In genomic region chr3R:16558623-16559155, dm6 we compare ENCODE assay signal across 1 fruit fly cellular context.
TF ChIP-seq lines count a peak whose summit lies in the region.

No protein-coding gene starts in this region.

TF ChIP-seq in whole organism, embryonic, 481 proteins besides CTCF, POLR2A, EP300 and RAD21 (continued from another document):
- TF ChIP-seq CG14441 (GFP tag; IDR thresholded peaks at IDR 0.05; lab: Robert Waterston, UW) = peak; percentile 67
- peak; percentile 4 for TF ChIP-seq cwo (GFP tag; optimal IDR thresholded peaks at IDR 0.05; lab: Kevin White, UChicago)
- TF ChIP-seq Gug (GFP tag; IDR thresholded peaks at IDR 0.05; lab: Robert Waterston, UW) = no peak
- TF ChIP-seq row (GFP tag; IDR thresholded peaks at IDR 0.05; lab: Robert Waterston, UW) = peak; percentile 66
- no peak for TF ChIP-seq maf-S (GFP tag; optimal IDR thresholded peaks at IDR 0.05; lab: Kevin White, UChicago)
- TF ChIP-seq pita (GFP tag; optimal IDR thresholded peaks at IDR 0.05; lab: Kevin White, UChicago) = no peak
- peak; percentile 87 for TF ChIP-seq D19A (tag; optimal IDR thresholded peaks at IDR 0.05; lab: Kevin White, UChicago)
- no peak for TF ChIP-seq tup (GFP tag; optimal IDR thresholded peaks at IDR 0.05; lab: Kevin White, UChicago)
- no peak for TF ChIP-seq Ada2b (GFP tag; IDR thresholded peaks at IDR 0.05; lab: Robert Waterston, UW)
- peak; percentile 41; the same call in 1 of the 2 replicates for TF ChIP-seq CG9932 (GFP tag; IDR thresholded peaks at IDR 0.05; lab: Robert Waterston, UW)
- TF ChIP-seq chinmo (GFP tag; IDR thresholded peaks at IDR 0.05; lab: Robert Waterston, UW; ENCODE audit: partially characterized antibody) = 0 out of 4 replicates have a peak, but pooled peaks have one; percentile 43
- TF ChIP-seq tgo (GFP tag; IDR thresholded peaks at IDR 0.05; lab: Robert Waterston, UW) = no peak; the same call in 2 of the 3 replicates
- no peak for TF ChIP-seq Fer2 (tag; optimal IDR thresholded peaks at IDR 0.05; lab: Kevin White, UChicago)
- no peak for TF ChIP-seq CG6654 (GFP tag; optimal IDR thresholded peaks at IDR 0.05; lab: Kevin White, UChicago)
- TF ChIP-seq CG9817 (tag; optimal IDR thresholded peaks at IDR 0.05; lab: Kevin White, UChicago) = peak; percentile 2
- TF ChIP-seq unc-4 (GFP tag; IDR thresholded peaks at IDR 0.05; lab: Robert Waterston, UW; ENCODE audit: partially characterized antibody) = no peak
- TF ChIP-seq Blimp-1 (GFP tag; optimal IDR thresholded peaks at IDR 0.05; lab: Kevin White, UChicago) = peak; percentile 2
- peak; percentile 45 for TF ChIP-seq CG2120 (GFP tag; optimal IDR thresholded peaks at IDR 0.05; lab: Kevin White, UChicago)
- peak; percentile 11 for TF ChIP-seq Abd-B (GFP tag; optimal IDR thresholded peaks at IDR 0.05; lab: Kevin White, UChicago)
- peak; percentile 17 for TF ChIP-seq CG12659 (GFP tag; optimal IDR thresholded peaks at IDR 0.05; lab: Kevin White, UChicago)
- no peak for TF ChIP-seq BEAF-32 (GFP tag; optimal IDR thresholded peaks at IDR 0.05; lab: Kevin White, UChicago)
- TF ChIP-seq CG11504 (tag; optimal IDR thresholded peaks at IDR 0.05; lab: Kevin White, UChicago) = peak; percentile 39
- no peak for TF ChIP-seq nau (GFP tag; optimal IDR thresholded peaks at IDR 0.05; lab: Kevin White, UChicago)
- no peak for TF ChIP-seq CG3065 (GFP tag; optimal IDR thresholded peaks at IDR 0.05; lab: Kevin White, UChicago)
- peak; percentile 36; the same call in 1 of the 3 replicates for TF ChIP-seq CG11093 (GFP tag; IDR thresholded peaks at IDR 0.05; lab: Robert Waterston, UW)
- no peak for TF ChIP-seq Dref (GFP tag; IDR thresholded peaks at IDR 0.05; lab: Robert Waterston, UW)
- TF ChIP-seq CG13624 (GFP tag; optimal IDR thresholded peaks at IDR 0.05; lab: Kevin White, UChicago) = no peak
- TF ChIP-seq Fer3 (tag; optimal IDR thresholded peaks at IDR 0.05; lab: Kevin White, UChicago) = peak; percentile 1
- peak; percentile 15 for TF ChIP-seq CG1603 (tag; optimal IDR thresholded peaks at IDR 0.05; lab: Kevin White, UChicago)
- no peak for TF ChIP-seq sc (optimal IDR thresholded peaks at IDR 0.05; lab: Kevin White, UChicago)
- TF ChIP-seq sc (GFP tag; optimal IDR thresholded peaks at IDR 0.05; lab: Kevin White, UChicago) = no peak
- TF ChIP-seq CG2129 (GFP tag; IDR thresholded peaks at IDR 0.05; lab: Robert Waterston, UW; ENCODE audit: partially characterized antibody) = no peak
- no peak for TF ChIP-seq kah (GFP tag; optimal IDR thresholded peaks at IDR 0.05; lab: Kevin White, UChicago)
- no peak for TF ChIP-seq ap (GFP tag; IDR thresholded peaks at IDR 0.05; lab: Robert Waterston, UW)
- TF ChIP-seq gem (tag; optimal IDR thresholded peaks at IDR 0.05; lab: Kevin White, UChicago) = peak; percentile 12
- TF ChIP-seq CG4730 (GFP tag; IDR thresholded peaks at IDR 0.05; lab: Robert Waterston, UW) = 0 out of 2 replicates have a peak, but pooled peaks have one; percentile 19
- peak; percentile 55 for TF ChIP-seq Med (GFP tag; lab: Kevin White, UChicago)
- peak; percentile 66 for TF ChIP-seq CG10147 (GFP tag; optimal IDR thresholded peaks at IDR 0.05; lab: Kevin White, UChicago)
- no peak for TF ChIP-seq Sox100B (GFP tag; optimal IDR thresholded peaks at IDR 0.05; lab: Kevin White, UChicago)
- TF ChIP-seq Doc2 (GFP tag; IDR thresholded peaks at IDR 0.05; lab: Robert Waterston, UW) = no peak
- TF ChIP-seq chif (GFP tag; optimal IDR thresholded peaks at IDR 0.05; lab: Kevin White, UChicago) = no peak
- TF ChIP-seq ab (GFP tag; optimal IDR thresholded peaks at IDR 0.05; lab: Kevin White, UChicago) = no peak
- no peak for TF ChIP-seq yki (optimal IDR thresholded peaks at IDR 0.05; lab: Kevin White, UChicago)
- TF ChIP-seq HmgD (GFP tag; optimal IDR thresholded peaks at IDR 0.05; lab: Kevin White, UChicago) = no peak
- TF ChIP-seq hth (optimal IDR thresholded peaks at IDR 0.05; lab: Kevin White, UChicago) = no peak
- TF ChIP-seq dimm (GFP tag; IDR thresholded peaks at IDR 0.05; lab: Robert Waterston, UW) = no peak
- TF ChIP-seq Aef1 (GFP tag; IDR thresholded peaks at IDR 0.05; lab: Robert Waterston, UW) = peak; percentile 30; the same call in 1 of the 3 replicates
- no peak for TF ChIP-seq CG18619 (GFP tag; optimal IDR thresholded peaks at IDR 0.05; lab: Kevin White, UChicago)
- no peak for TF ChIP-seq sens-2 (GFP tag; IDR thresholded peaks at IDR 0.05; lab: Robert Waterston, UW)
- no peak for TF ChIP-seq trem (tag; optimal IDR thresholded peaks at IDR 0.05; lab: Kevin White, UChicago)
- TF ChIP-seq CG3847 (GFP tag; IDR thresholded peaks at IDR 0.05; lab: Robert Waterston, UW) = peak; percentile 44
- peak; percentile 40 for TF ChIP-seq sens (GFP tag; lab: Kevin White, UChicago)
- TF ChIP-seq Adf1 (GFP tag; IDR thresholded peaks at IDR 0.05; lab: Robert Waterston, UW) = no peak
- TF ChIP-seq CG31224 (GFP tag; IDR thresholded peaks at IDR 0.05; lab: Robert Waterston, UW) = no peak
- peak; percentile 13 for TF ChIP-seq CG7839 (tag; optimal IDR thresholded peaks at IDR 0.05; lab: Kevin White, UChicago)
- peak; percentile 67 for TF ChIP-seq slbo (GFP tag; IDR thresholded peaks at IDR 0.05; lab: Robert Waterston, UW)
- TF ChIP-seq CG4328 (GFP tag; optimal IDR thresholded peaks at IDR 0.05; lab: Kevin White, UChicago) = no peak
- TF ChIP-seq disco-r (GFP tag; optimal IDR thresholded peaks at IDR 0.05; lab: Kevin White, UChicago) = no peak
- peak; percentile 51; the same call in 1 of the 3 replicates for TF ChIP-seq dysf (GFP tag; IDR thresholded peaks at IDR 0.05; lab: Robert Waterston, UW)
- no peak for TF ChIP-seq gcm2 (GFP tag; optimal IDR thresholded peaks at IDR 0.05; lab: Kevin White, UChicago)
- TF ChIP-seq Sox102F (GFP tag; optimal IDR thresholded peaks at IDR 0.05; lab: Kevin White, UChicago) = peak; percentile 24
- TF ChIP-seq grn (GFP tag; optimal IDR thresholded peaks at IDR 0.05; lab: Kevin White, UChicago) = no peak
- TF ChIP-seq grau (tag; optimal IDR thresholded peaks at IDR 0.05; lab: Kevin White, UChicago) = peak; percentile 6
- TF ChIP-seq Ets65A (GFP tag; lab: Kevin White, UChicago) = peak; percentile 34
- TF ChIP-seq tna (GFP tag; IDR thresholded peaks at IDR 0.05; lab: Robert Waterston, UW; ENCODE audit: partially characterized antibody) = no peak
- TF ChIP-seq Atf6 (GFP tag; IDR thresholded peaks at IDR 0.05; lab: Robert Waterston, UW) = peak; percentile 16; the same call in 1 of the 2 replicates
- TF ChIP-seq CG15514 (GFP tag; optimal IDR thresholded peaks at IDR 0.05; lab: Kevin White, UChicago) = peak; percentile 49
- TF ChIP-seq HLH54F (GFP tag; optimal IDR thresholded peaks at IDR 0.05; lab: Kevin White, UChicago) = no peak
- no peak for TF ChIP-seq Vsx1 (GFP tag; optimal IDR thresholded peaks at IDR 0.05; lab: Kevin White, UChicago)
- TF ChIP-seq cg (GFP tag; optimal IDR thresholded peaks at IDR 0.05; lab: Kevin White, UChicago) = no peak
- peak; percentile 67 for TF ChIP-seq CG11456 (GFP tag; IDR thresholded peaks at IDR 0.05; lab: Robert Waterston, UW)
- peak; percentile 38; the same call in 1 of the 2 replicates for TF ChIP-seq lmd (GFP tag; IDR thresholded peaks at IDR 0.05; lab: Robert Waterston, UW)
- no peak for TF ChIP-seq cad (GFP tag; optimal IDR thresholded peaks at IDR 0.05; lab: Kevin White, UChicago)
- no peak for TF ChIP-seq CG8290 (GFP tag; optimal IDR thresholded peaks at IDR 0.05; lab: Kevin White, UChicago)
- peak in 1 of 2 experiments; percentile 58 for TF ChIP-seq CG8290 (tag; optimal IDR thresholded peaks at IDR 0.05; lab: Kevin White, UChicago)
- peak; percentile 62 for TF ChIP-seq CG12769 (tag; optimal IDR thresholded peaks at IDR 0.05; lab: Kevin White, UChicago)
- no peak for TF ChIP-seq sr (GFP tag; IDR thresholded peaks at IDR 0.05; lab: Robert Waterston, UW)
- TF ChIP-seq CoRest (tag; optimal IDR thresholded peaks at IDR 0.05; lab: Kevin White, UChicago) = peak; percentile 3
- peak; percentile 67 for TF ChIP-seq Rfx (GFP tag; IDR thresholded peaks at IDR 0.05; lab: Robert Waterston, UW)
- no peak for TF ChIP-seq Stat92E (GFP tag; optimal IDR thresholded peaks at IDR 0.05; lab: Kevin White, UChicago)
- peak; percentile 43 for TF ChIP-seq MTF-1 (GFP tag; optimal IDR thresholded peaks at IDR 0.05; lab: Kevin White, UChicago; ENCODE audit: borderline replicate concordance)
- 0 out of 2 replicates have a peak, but pooled peaks have one; percentile 7 for TF ChIP-seq CG7372 (GFP tag; IDR thresholded peaks at IDR 0.05; lab: Robert Waterston, UW)
- TF ChIP-seq CG17912 (GFP tag; optimal IDR thresholded peaks at IDR 0.05; lab: Kevin White, UChicago) = no peak
- no peak for TF ChIP-seq CG12942 (GFP tag; optimal IDR thresholded peaks at IDR 0.05; lab: Kevin White, UChicago)
- no peak for TF ChIP-seq pnt (GFP tag; optimal IDR thresholded peaks at IDR 0.05; lab: Kevin White, UChicago)
- no peak for TF ChIP-seq NfI (GFP tag; optimal IDR thresholded peaks at IDR 0.05; lab: Kevin White, UChicago)
- TF ChIP-seq CG13894 (tag; optimal IDR thresholded peaks at IDR 0.05; lab: Kevin White, UChicago) = no peak
- peak; percentile 33; the same call in 1 of the 2 replicates for TF ChIP-seq gsb (GFP tag; IDR thresholded peaks at IDR 0.05; lab: Robert Waterston, UW)
- TF ChIP-seq CG8359 (GFP tag; optimal IDR thresholded peaks at IDR 0.05; lab: Kevin White, UChicago; ENCODE audit: borderline replicate concordance) = no peak
- no peak; the same call in 1 of the 2 replicates for TF ChIP-seq Bgb (GFP tag; IDR thresholded peaks at IDR 0.05; lab: Robert Waterston, UW; ENCODE audit: partially characterized antibody)
- TF ChIP-seq CG32772 (GFP tag; IDR thresholded peaks at IDR 0.05; lab: Robert Waterston, UW) = 0 out of 2 replicates have a peak, but pooled peaks have one; percentile 36
- peak; percentile 2 for TF ChIP-seq fd96Cb (tag; optimal IDR thresholded peaks at IDR 0.05; lab: Kevin White, UChicago)
- TF ChIP-seq Dll (GFP tag; IDR thresholded peaks at IDR 0.05; lab: Robert Waterston, UW; ENCODE audit: partially characterized antibody) = no peak
- TF ChIP-seq Taf1 (GFP tag; IDR thresholded peaks at IDR 0.05; lab: Robert Waterston, UW) = no peak
- TF ChIP-seq CG13775 (GFP tag; optimal IDR thresholded peaks at IDR 0.05; lab: Kevin White, UChicago) = no peak
- TF ChIP-seq CG11085 (GFP tag; IDR thresholded peaks at IDR 0.05; lab: Robert Waterston, UW) = no peak
- TF ChIP-seq CG2678 (tag; optimal IDR thresholded peaks at IDR 0.05; lab: Kevin White, UChicago) = peak; percentile 43
- no peak for TF ChIP-seq CG15073 (GFP tag; optimal IDR thresholded peaks at IDR 0.05; lab: Kevin White, UChicago)
- no peak for TF ChIP-seq tin (GFP tag; optimal IDR thresholded peaks at IDR 0.05; lab: Kevin White, UChicago)
- no peak for TF ChIP-seq cato (GFP tag; optimal IDR thresholded peaks at IDR 0.05; lab: Kevin White, UChicago; ENCODE audit: borderline replicate concordance)
- peak; percentile 66 for TF ChIP-seq lab (GFP tag; optimal IDR thresholded peaks at IDR 0.05; lab: Kevin White, UChicago)
- TF ChIP-seq CG10366 (GFP tag; IDR thresholded peaks at IDR 0.05; lab: Robert Waterston, UW) = peak; percentile 39; the same call in 1 of the 2 replicates
- no peak for TF ChIP-seq knrl (GFP tag; IDR thresholded peaks at IDR 0.05; lab: Robert Waterston, UW; ENCODE audit: partially characterized antibody)
- TF ChIP-seq sisA (GFP tag; IDR thresholded peaks at IDR 0.05; lab: Robert Waterston, UW) = peak; percentile 34
- peak; percentile 12 for TF ChIP-seq ind (GFP tag; optimal IDR thresholded peaks at IDR 0.05; lab: Kevin White, UChicago)
- TF ChIP-seq B-H1 (GFP tag; IDR thresholded peaks at IDR 0.05; lab: Robert Waterston, UW) = no peak
- TF ChIP-seq vvl (GFP tag; IDR thresholded peaks at IDR 0.05; lab: Robert Waterston, UW) = peak; percentile 76
- 0 out of 3 replicates have a peak, but pooled peaks have one; percentile 30 for TF ChIP-seq CG2889 (GFP tag; IDR thresholded peaks at IDR 0.05; lab: Robert Waterston, UW)
- no peak for TF ChIP-seq sob (GFP tag; IDR thresholded peaks at IDR 0.05; lab: Robert Waterston, UW)
- no peak for TF ChIP-seq CG1792 (GFP tag; optimal IDR thresholded peaks at IDR 0.05; lab: Kevin White, UChicago)
- TF ChIP-seq Eip74EF (GFP tag; optimal IDR thresholded peaks at IDR 0.05; lab: Kevin White, UChicago) = peak in 1 of 2 experiments; percentile 5
- TF ChIP-seq CG11560 (tag; IDR thresholded peaks at IDR 0.05; lab: Robert Waterston, UW) = no peak
- no peak for TF ChIP-seq CG7556 (GFP tag; optimal IDR thresholded peaks at IDR 0.05; lab: Kevin White, UChicago)
- TF ChIP-seq nom (GFP tag; optimal IDR thresholded peaks at IDR 0.05; lab: Kevin White, UChicago) = no peak
- TF ChIP-seq CG6813 (GFP tag; optimal IDR thresholded peaks at IDR 0.05; lab: Kevin White, UChicago) = no peak
- peak; percentile 57 for TF ChIP-seq Ptx1 (GFP tag; IDR thresholded peaks at IDR 0.05; lab: Robert Waterston, UW)
- TF ChIP-seq NFAT (GFP tag; IDR thresholded peaks at IDR 0.05; lab: Robert Waterston, UW) = no peak
- no peak for TF ChIP-seq otp (GFP tag; IDR thresholded peaks at IDR 0.05; lab: Robert Waterston, UW)
- 0 out of 3 replicates have a peak, but pooled peaks have one; percentile 13 for TF ChIP-seq CG6175 (GFP tag; IDR thresholded peaks at IDR 0.05; lab: Robert Waterston, UW)
- no peak for TF ChIP-seq Hr3 (GFP tag; optimal IDR thresholded peaks at IDR 0.05; lab: Kevin White, UChicago)
